Worm (Caenorhabditis elegans) whole organism, L1 larva: Measurements from ENCODE around the gene sri-67.

Experiments used
- Y116A8C.19 ChIP-seq: sonication (generic microtip); optimal IDR thresholded peaks from 2 replicates; lab custom pipeline; 2016; ENCODE audit warnings: missing compliant biosample characterization, missing genetic modification characterization, borderline replicate concordance
- ceh-82 ChIP-seq, 3 experiments: fragments of 150-350 bp in 1 of 3; sonication (generic microtip) in 2 of 3; optimal IDR thresholded peaks; 2 replicates each; lab custom pipeline; 2014 to 2017; ENCODE audit warnings: missing biosample characterization in 3 of 3, missing genetic modification characterization in 3 of 3
- ces-1 ChIP-seq: fragments of 150-350 bp; optimal IDR thresholded peaks from 2 replicates; lab custom pipeline; 2014; ENCODE audit warnings: missing biosample characterization, missing genetic modification reagents, missing genetic modification characterization
- lin-35 ChIP-seq, 2 experiments: fragments of 150-350 bp; optimal IDR thresholded peaks; 2 replicates each; lab custom pipeline; 2014; ENCODE audit warnings: missing biosample characterization in 2 of 2, missing genetic modification characterization in 2 of 2, missing genetic modification reagents in 2 of 2
- nhr-77 ChIP-seq: fragments of 150-350 bp; optimal IDR thresholded peaks from 2 replicates; lab custom pipeline; 2014; ENCODE audit warnings: missing biosample characterization, missing genetic modification characterization
- tbx-2 ChIP-seq: sonication (generic microtip); optimal IDR thresholded peaks from 2 replicates; lab custom pipeline; 2016; ENCODE audit warnings: missing genetic modification characterization, missing compliant biosample characterization
- ztf-11 ChIP-seq, 2 experiments: sonication (generic microtip); optimal IDR thresholded peaks; 2 replicates each; lab custom pipeline; 2016 to 2017; ENCODE audit warnings: missing genetic modification characterization in 2 of 2, missing biosample characterization in 1 of 2, missing compliant biosample characterization in 1 of 2

DNA sequence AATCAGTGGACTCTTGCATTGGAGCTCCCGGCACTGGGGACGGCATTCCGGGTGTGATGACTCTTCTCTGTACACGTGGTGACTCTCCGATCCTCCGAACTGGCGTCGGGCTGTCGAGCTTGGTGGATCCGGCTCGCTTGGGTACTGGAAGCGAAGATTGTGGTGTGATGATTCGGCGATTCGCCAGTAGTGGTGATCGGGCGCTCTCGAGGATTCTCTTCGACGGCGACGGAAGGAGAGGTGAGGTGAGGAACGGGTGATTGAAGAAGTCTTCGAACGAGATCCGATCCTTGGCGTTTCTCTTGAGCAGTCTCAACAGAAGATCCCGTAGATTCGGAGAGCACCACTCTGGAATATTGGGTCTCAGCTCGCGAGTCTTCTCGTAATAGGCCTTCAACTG is 12.9 kb downstream of the sri-67 start:
- TF ChIP-seq nhr-77 (tag; lab: Kevin White, UChicago), result no peak
- TF ChIP-seq ces-1 (GFP tag; lab: Kevin White, UChicago), result no peak
- TF ChIP-seq ztf-11 (tag; optimal IDR thresholded peaks at IDR 0.05; lab: Kevin White, UChicago), result no peak
- no peak for TF ChIP-seq tbx-2 (tag; lab: Kevin White, UChicago)
- no peak for TF ChIP-seq Y116A8C.19 (tag; lab: Kevin White, UChicago)
- no peak for TF ChIP-seq ceh-82 (tag; optimal IDR thresholded peaks at IDR 0.05; lab: Kevin White, UChicago)
- no peak for TF ChIP-seq lin-35 (GFP tag; optimal IDR thresholded peaks at IDR 0.05; lab: Kevin White, UChicago)
